Worm (Caenorhabditis elegans): ENCODE measurements around the gene npr-21.

DNA sequence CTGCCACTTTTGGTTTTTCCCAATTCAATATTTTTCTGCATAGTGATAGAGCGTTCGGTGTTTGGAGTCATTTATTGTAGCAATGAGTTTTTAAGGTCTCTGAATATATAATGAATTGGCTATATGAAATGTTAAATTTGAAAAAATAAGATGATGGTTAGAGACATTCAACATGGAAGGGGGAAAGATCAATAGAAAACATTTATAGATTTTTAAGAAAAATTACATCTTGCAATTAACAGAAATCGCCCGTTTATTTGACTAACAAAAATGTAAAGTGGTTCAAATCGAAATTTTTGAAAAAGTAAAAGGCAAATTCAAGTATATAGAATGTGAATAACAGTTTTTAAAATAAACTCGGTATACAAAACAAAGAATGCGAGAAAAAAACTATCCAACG lies 47.2 kb downstream of the npr-21 start, which contains the start of gene lido-5:
- TF ChIP-seq ceh-6 (GFP tag; optimal IDR thresholded peaks at IDR 0.05) (no peak), mec-3 (tag; optimal IDR thresholded peaks at IDR 0.05; ENCODE audit: borderline replicate concordance) (no peak), pha-4 (tag; optimal IDR thresholded peaks at IDR 0.05) (no peak), hlh-30 (tag; optimal IDR thresholded peaks at IDR 0.05; ENCODE audit: insufficient read depth) (no peak), ceh-22 (tag; optimal IDR thresholded peaks at IDR 0.05) (no peak), tbx-2 (tag; optimal IDR thresholded peaks at IDR 0.05) (no peak), sox-4 (tag; optimal IDR thresholded peaks at IDR 0.05) (no peak), tbx-7 (tag; optimal IDR thresholded peaks at IDR 0.05) (no peak)
